Fruit fly (Drosophila melanogaster) whole organism, embryonic: ENCODE results near the gene mib1.
A peak's percentile ranks its signal among the peaks of the same experiment; 100 is the strongest.

ENCODE experiments used
- Asciz ChIP-seq: fragments of 200-800 bp; sonication (Bioruptor generic); optimal IDR thresholded peaks from 2 replicates; lab custom pipeline; 2017; ENCODE audit warnings: missing biosample characterization, mild to moderate bottlenecking, missing genetic modification characterization, missing genetic modification reagents
- CG11696 ChIP-seq: fragments of 200-800 bp; sonication (Bioruptor generic); IDR thresholded peaks from 2 replicates; pipeline ENCODE4 v1.3.6; 2022; ENCODE audit warnings: missing biosample characterization, missing genetic modification characterization
- CG12391 ChIP-seq: fragments of 200-800 bp; sonication (Bioruptor generic); optimal IDR thresholded peaks from 3 replicates; lab custom pipeline; 2018; ENCODE audit warnings: missing biosample characterization, mild to moderate bottlenecking, missing genetic modification characterization, moderate library complexity
- CG12769 ChIP-seq: fragments of 200-800 bp; sonication (Bioruptor generic); optimal IDR thresholded peaks from 2 replicates; lab custom pipeline; 2019; ENCODE audit warnings: missing biosample characterization, mild to moderate bottlenecking, missing genetic modification characterization, moderate library complexity
- CG13424 ChIP-seq: fragments of 200-800 bp; sonication (Bioruptor generic); optimal IDR thresholded peaks from 2 replicates; lab custom pipeline; 2019; ENCODE audit warnings: missing biosample characterization, mild to moderate bottlenecking, missing genetic modification characterization, moderate library complexity
- CG1529 ChIP-seq: fragments of 200-800 bp; sonication (Bioruptor generic); optimal IDR thresholded peaks from 3 replicates; lab custom pipeline; 2018; ENCODE audit warnings: missing biosample characterization, missing genetic modification characterization
- CG17612 ChIP-seq: fragments of 200-800 bp; sonication (Bioruptor generic); IDR thresholded peaks from 2 replicates; pipeline ENCODE4 v1.3.6; 2022; ENCODE audit warnings: missing biosample characterization, missing genetic modification characterization
- CG18476 ChIP-seq: fragments of 200-800 bp; sonication (Bioruptor generic); optimal IDR thresholded peaks from 2 replicates; lab custom pipeline; 2016; ENCODE audit warnings: missing biosample characterization, mild to moderate bottlenecking, missing genetic modification characterization
- CG18764 ChIP-seq: fragments of 200-800 bp; sonication (Bioruptor generic); optimal IDR thresholded peaks from 3 replicates; lab custom pipeline; 2016; ENCODE audit warnings: missing biosample characterization, missing genetic modification characterization
- CG33213 ChIP-seq: fragments of 200-800 bp; sonication (Bioruptor generic); optimal IDR thresholded peaks from 3 replicates; lab custom pipeline; 2016; ENCODE audit warnings: missing biosample characterization, missing genetic modification characterization
- CG3847 ChIP-seq: fragments of 200-800 bp; sonication (Bioruptor generic); IDR thresholded peaks from 2 replicates; pipeline ENCODE4 v1.3.6; 2022; ENCODE audit warnings: missing biosample characterization, missing genetic modification characterization
- CG4282 ChIP-seq: fragments of 200-800 bp; sonication (Bioruptor generic); optimal IDR thresholded peaks from 2 replicates; lab custom pipeline; 2016; ENCODE audit warnings: missing biosample characterization, missing genetic modification characterization
- CG4730 ChIP-seq: fragments of 200-800 bp; sonication (Bioruptor generic); IDR thresholded peaks from 2 replicates; pipeline ENCODE4 v1.3.6; 2022; ENCODE audit warnings: missing biosample characterization, missing genetic modification characterization
- CG6689 ChIP-seq: fragments of 200-800 bp; sonication (Bioruptor generic); IDR thresholded peaks from 2 replicates; pipeline ENCODE4 v1.3.6; 2022; ENCODE audit warnings: missing biosample characterization, missing genetic modification characterization
- CG8478 ChIP-seq: fragments of >200 bp; optimal IDR thresholded peaks from 2 replicates; lab custom pipeline; 2018
- CHES-1-like ChIP-seq: fragments of 200-800 bp; sonication (Bioruptor generic); optimal IDR thresholded peaks from 2 replicates; lab custom pipeline; 2016; ENCODE audit warnings: missing biosample characterization, missing genetic modification characterization
- Chrac-16 ChIP-seq: fragments of 200-800 bp; sonication (Bioruptor generic); optimal IDR thresholded peaks from 3 replicates; lab custom pipeline; 2016; ENCODE audit warnings: missing biosample characterization, missing genetic modification characterization
- Gsc ChIP-seq: fragments of 200-800 bp; sonication (Bioruptor generic); IDR thresholded peaks from 2 replicates; pipeline ENCODE4 v1.3.6; 2022; ENCODE audit warnings: missing biosample characterization, missing genetic modification characterization
- H2.0 ChIP-seq: fragments of 200-800 bp; sonication (Bioruptor generic); IDR thresholded peaks from 2 replicates; pipeline ENCODE4 v1.3.6; 2022; ENCODE audit warnings: missing biosample characterization, missing genetic modification characterization
- HLH54F ChIP-seq: fragments of 200-800 bp; sonication (Bioruptor generic); optimal IDR thresholded peaks from 3 replicates; lab custom pipeline; 2016; ENCODE audit warnings: missing biosample characterization, missing genetic modification characterization
- Hmx ChIP-seq: fragments of 200-800 bp; sonication (Bioruptor generic); optimal IDR thresholded peaks from 2 replicates; lab custom pipeline; 2016; ENCODE audit warnings: missing biosample characterization, missing genetic modification characterization
- Lhr ChIP-seq: fragments of 200-800 bp; sonication (Bioruptor generic); optimal IDR thresholded peaks from 3 replicates; lab custom pipeline; 2017; ENCODE audit warnings: mild to moderate bottlenecking, missing biosample characterization, missing genetic modification reagents, missing genetic modification characterization
- Med ChIP-seq: fragments of 200-800 bp; sonication (Bioruptor generic); peaks from one replicate; lab custom pipeline; 2016; ENCODE audit warnings: missing biosample characterization, missing genetic modification characterization, mild to moderate bottlenecking, inconsistent platforms, moderate library complexity
- Mes4 ChIP-seq: fragments of 200-800 bp; sonication (Bioruptor generic); optimal IDR thresholded peaks from 2 replicates; lab custom pipeline; 2016; ENCODE audit warnings: missing biosample characterization, missing genetic modification characterization
- Mrtf ChIP-seq: fragments of 200-800 bp; sonication (Bioruptor generic); IDR thresholded peaks from 3 replicates; pipeline ENCODE4 v1.3.6; 2022; ENCODE audit warnings: missing biosample characterization, missing genetic modification characterization
- Myb ChIP-seq: fragments of 200-800 bp; sonication (Bioruptor generic); optimal IDR thresholded peaks from 2 replicates; lab custom pipeline; 2016; ENCODE audit warnings: missing biosample characterization, missing genetic modification characterization
- NC2β ChIP-seq: fragments of 200-800 bp; sonication (Bioruptor generic); optimal IDR thresholded peaks from 2 replicates; lab custom pipeline; 2016; ENCODE audit warnings: missing biosample characterization, missing genetic modification characterization
- Opbp ChIP-seq: fragments of 200-800 bp; sonication (Bioruptor generic); IDR thresholded peaks from 3 replicates; pipeline ENCODE4 v1.3.6; 2022; ENCODE audit warnings: missing biosample characterization, missing genetic modification characterization; ENCODE audit not compliant: partially characterized antibody
- Pdp1 ChIP-seq, 2 experiments: fragments of 200-800 bp; sonication (Bioruptor generic); optimal IDR thresholded peaks; 3 replicates each; lab custom pipeline; 2016; ENCODE audit warnings: missing biosample characterization in 2 of 2, missing genetic modification characterization in 2 of 2, mild to moderate bottlenecking in 1 of 2, moderate library complexity in 1 of 2
- Ravus ChIP-seq: fragments of 200-800 bp; sonication (Bioruptor generic); IDR thresholded peaks from 2 replicates; pipeline ENCODE4 v1.3.6; 2022; ENCODE audit warnings: missing biosample characterization, missing genetic modification characterization
- Sin3A ChIP-seq: fragments of >200 bp; optimal IDR thresholded peaks from 2 replicates; lab custom pipeline; 2018
- Sry-δ ChIP-seq: fragments of 200-800 bp; sonication (Bioruptor generic); optimal IDR thresholded peaks from 2 replicates; lab custom pipeline; 2016; ENCODE audit warnings: missing biosample characterization, missing genetic modification characterization
- Vsx1 ChIP-seq: fragments of 200-800 bp; sonication (Bioruptor generic); optimal IDR thresholded peaks from 2 replicates; lab custom pipeline; 2017; ENCODE audit warnings: missing biosample characterization, mild to moderate bottlenecking, missing genetic modification characterization, missing genetic modification reagents
- ac ChIP-seq: fragments of 200-800 bp; sonication (Bioruptor generic); optimal IDR thresholded peaks from 3 replicates; lab custom pipeline; 2017; ENCODE audit warnings: missing biosample characterization, mild to moderate bottlenecking, missing genetic modification characterization
- aop ChIP-seq: fragments of 200-800 bp; sonication (Bioruptor generic); IDR thresholded peaks from 2 replicates; pipeline ENCODE4 v1.3.6; 2022; ENCODE audit warnings: missing biosample characterization, missing genetic modification characterization
- chinmo ChIP-seq: fragments of 200-800 bp; sonication (Bioruptor generic); IDR thresholded peaks from 4 replicates; pipeline ENCODE4 v1.3.6; 2022; ENCODE audit warnings: missing biosample characterization, missing genetic modification characterization; ENCODE audit not compliant: partially characterized antibody
- exex ChIP-seq: fragments of 200-800 bp; sonication (Bioruptor generic); optimal IDR thresholded peaks from 4 replicates; lab custom pipeline; 2018; ENCODE audit warnings: missing biosample characterization, mild to moderate bottlenecking, missing genetic modification characterization, moderate library complexity
- ftz-f1 ChIP-seq: fragments of 200-800 bp; sonication (Bioruptor generic); optimal IDR thresholded peaks from 2 replicates; lab custom pipeline; 2016; ENCODE audit warnings: missing biosample characterization, missing genetic modification characterization
- hb ChIP-seq: fragments of 200-800 bp; sonication (Bioruptor generic); IDR thresholded peaks from 3 replicates; pipeline ENCODE4 v1.3.6; 2022; ENCODE audit warnings: missing biosample characterization, missing genetic modification characterization; ENCODE audit not compliant: partially characterized antibody
- knrl ChIP-seq: fragments of 200-800 bp; sonication (Bioruptor generic); IDR thresholded peaks from 3 replicates; pipeline ENCODE4 v1.3.6; 2022; ENCODE audit warnings: missing biosample characterization, missing genetic modification characterization; ENCODE audit not compliant: partially characterized antibody
- mld ChIP-seq: fragments of 200-800 bp; sonication (Bioruptor generic); IDR thresholded peaks from 3 replicates; pipeline ENCODE4 v1.3.6; 2022; ENCODE audit warnings: missing biosample characterization, missing genetic modification characterization; ENCODE audit not compliant: partially characterized antibody
- pb ChIP-seq: fragments of 200-800 bp; sonication (Bioruptor generic); optimal IDR thresholded peaks from 3 replicates; lab custom pipeline; 2016; ENCODE audit warnings: missing biosample characterization, missing genetic modification characterization
- rib ChIP-seq: fragments of 200-800 bp; sonication (Bioruptor generic); IDR thresholded peaks from 2 replicates; pipeline ENCODE4 v1.3.6; 2022; ENCODE audit warnings: missing biosample characterization, missing genetic modification characterization
- sisA ChIP-seq: fragments of 200-800 bp; sonication (Bioruptor generic); IDR thresholded peaks from 2 replicates; pipeline ENCODE4 v1.3.6; 2022; ENCODE audit warnings: missing biosample characterization, missing genetic modification characterization
- slbo ChIP-seq: fragments of 200-800 bp; sonication (Bioruptor generic); IDR thresholded peaks from 2 replicates; pipeline ENCODE4 v1.3.6; 2022; ENCODE audit warnings: missing biosample characterization, missing genetic modification characterization
- ssp ChIP-seq: fragments of 200-800 bp; sonication (Bioruptor generic); IDR thresholded peaks from 2 replicates; pipeline ENCODE4 v1.3.6; 2022; ENCODE audit warnings: missing biosample characterization, missing genetic modification characterization
- tna ChIP-seq: fragments of 200-800 bp; sonication (Bioruptor generic); IDR thresholded peaks from 2 replicates; pipeline ENCODE4 v1.3.6; 2022; ENCODE audit warnings: missing biosample characterization, missing genetic modification characterization; ENCODE audit not compliant: partially characterized antibody
- unpg ChIP-seq: fragments of 200-800 bp; sonication (Bioruptor generic); optimal IDR thresholded peaks from 3 replicates; lab custom pipeline; 2018; ENCODE audit warnings: missing biosample characterization, mild to moderate bottlenecking, missing genetic modification characterization, moderate library complexity
- z ChIP-seq: fragments of 200-800 bp; sonication (Bioruptor generic); IDR thresholded peaks from 3 replicates; pipeline ENCODE4 v1.3.6; 2022; ENCODE audit warnings: missing biosample characterization, missing genetic modification characterization
- zen ChIP-seq: fragments of 200-800 bp; sonication (Bioruptor generic); optimal IDR thresholded peaks from 3 replicates; lab custom pipeline; 2018; ENCODE audit warnings: missing biosample characterization, mild to moderate bottlenecking, missing genetic modification characterization, moderate library complexity

Gene mib1

dm6 chr3L:16004401-16005237, 7.0 kb downstream of the mib1 start, which contains the start of the genes hzg and mRpS31 (continued):
- TF ChIP-seq knrl (GFP tag; lab: Robert Waterston, UW) (no peak), pb (peak; percentile 12), Opbp (GFP tag; lab: Robert Waterston, UW) (no peak), ssp (GFP tag; lab: Robert Waterston, UW) (no peak), CG13424 (peak; percentile 65), rib (GFP tag; lab: Robert Waterston, UW) (peak; percentile 69), CG1529 (GFP tag; lab: Kevin White, UChicago) (no peak), zen (tag; lab: Kevin White, UChicago) (peak; percentile 39), Myb (peak; percentile 5), Ravus (GFP tag; lab: Robert Waterston, UW) (no peak), CG18476 (GFP tag; lab: Kevin White, UChicago) (peak; percentile 61), Chrac-16 (GFP tag; lab: Kevin White, UChicago) (peak; percentile 60), Asciz (no peak), CG12769 (tag; lab: Kevin White, UChicago) (no peak), Mrtf (GFP tag; lab: Robert Waterston, UW) (no peak), hb (GFP tag; lab: Robert Waterston, UW) (no peak), Lhr (peak; percentile 55), CG18764 (GFP tag; lab: Kevin White, UChicago) (peak; percentile 13), CG8478 (lab: Kevin White, UChicago) (no peak), CHES-1-like (GFP tag; lab: Kevin White, UChicago) (peak; percentile 20), mld (GFP tag; lab: Robert Waterston, UW) (no peak), exex (tag; lab: Kevin White, UChicago) (peak; percentile 6), Gsc (GFP tag; lab: Robert Waterston, UW) (no peak), Med (peak; percentile 87), slbo (GFP tag; lab: Robert Waterston, UW) (peak; percentile 65), CG6689 (GFP tag; lab: Robert Waterston, UW) (0 out of 2 replicates have a peak, but pooled peaks have one; percentile 31), H2.0 (GFP tag; lab: Robert Waterston, UW) (peak; percentile 43; the same call in 1 of the 2 replicates), CG4730 (GFP tag; lab: Robert Waterston, UW) (no peak), CG17612 (no peak), NC2β (peak; percentile 6), ac (GFP tag; lab: Kevin White, UChicago) (no peak), CG3847 (peak; percentile 61), unpg (peak; percentile 53), aop (no peak), sisA (GFP tag; lab: Robert Waterston, UW) (peak; percentile 17; the same call in 1 of the 2 replicates), z (GFP tag; lab: Robert Waterston, UW) (no peak), ftz-f1 (GFP tag; lab: Kevin White, UChicago) (no peak), Sry-δ (GFP tag; lab: Kevin White, UChicago) (peak; percentile 42), HLH54F (GFP tag; lab: Kevin White, UChicago) (peak; percentile 45), tna (GFP tag; lab: Robert Waterston, UW) (no peak), Vsx1 (GFP tag; lab: Kevin White, UChicago) (no peak), CG12391 (tag; lab: Kevin White, UChicago) (peak; percentile 81), Sin3A (peak; percentile 31), CG33213 (GFP tag; lab: Kevin White, UChicago) (peak; percentile 54), Mes4 (GFP tag; lab: Kevin White, UChicago) (no peak), CG4282 (no peak), CG11696 (GFP tag; lab: Robert Waterston, UW) (no peak), chinmo (GFP tag; lab: Robert Waterston, UW) (no peak), Hmx (GFP tag; lab: Kevin White, UChicago) (peak; percentile 22), Pdp1 (GFP tag; optimal IDR thresholded peaks at IDR 0.05; lab: Kevin White, UChicago) (peak; percentile 42 to 55)
